ENCODE assay signal across 2 worm cellular contexts in the genomic region with DNA sequence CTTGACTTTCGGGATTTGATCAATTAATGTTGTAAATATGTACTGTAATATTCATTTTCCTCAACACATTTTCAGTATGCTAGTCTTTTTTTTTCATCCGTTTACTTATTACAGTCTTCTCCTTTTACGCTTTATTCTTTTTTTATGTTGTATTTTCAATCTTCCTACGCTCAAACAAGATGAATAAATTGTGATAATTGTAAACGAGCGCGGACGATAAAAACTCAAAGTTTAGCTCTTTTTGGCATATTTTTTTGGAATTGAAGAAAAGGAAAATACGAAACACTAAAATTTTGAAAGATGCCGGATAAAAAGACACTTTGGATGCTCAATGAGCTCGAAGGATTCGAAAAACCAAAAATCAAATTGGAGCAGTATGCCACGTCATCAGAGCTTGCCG.
TF ChIP-seq lines count a peak whose summit lies in the region.

A gene (plus strand): TSS at position 301 of the 400 bp plus-strand sequence.

TF ChIP-seq in whole organism, L4 larva, 104 proteins besides CTCF, POLR2A, EP300 and RAD21:
- no peak for TF ChIP-seq duxl-1 (tag; optimal IDR thresholded peaks at IDR 0.05; lab: Kevin White, UChicago; ENCODE audit: poor library complexity)
- peak; percentile 9 for TF ChIP-seq ama-1 (optimal IDR thresholded peaks at IDR 0.05; lab: Kevin White, UChicago)

TF ChIP-seq in whole organism, young adult, 124 proteins besides CTCF, POLR2A, EP300 and RAD21:
- TF ChIP-seq hsf-1 (GFP tag; IDR thresholded peaks at IDR 0.05; lab: Robert Waterston, UW) (0 out of 2 replicates have a peak, but pooled peaks have one; percentile 37), madf-6 (GFP tag; IDR thresholded peaks at IDR 0.05; lab: Robert Waterston, UW) (0 out of 2 replicates have a peak, but pooled peaks have one; percentile 13), ccch-3 (GFP tag; optimal IDR thresholded peaks at IDR 0.05; lab: Kevin White, UChicago) (no peak)
